Worm (Caenorhabditis elegans): ENCODE results near the gene tbc-1.
A peak's percentile ranks its signal among the peaks of the same experiment; 100 is the strongest.

The tbc-1 gene

ce11 chrX:14970221-14970801 is at the start of gene tbc-1, which contains the start of gene flwr-1:
tbc-1 (plus strand) TSS chrX:14970751.
flwr-1 (minus strand) TSS chrX:14970271.
- TF ChIP-seq sptf-1 (tag; optimal IDR thresholded peaks at IDR 0.05) (no peak), nhr-12 (tag; optimal IDR thresholded peaks at IDR 0.05) (no peak), ceh-82 (tag; optimal IDR thresholded peaks at IDR 0.05) (peak in 1 of 3 experiments; percentile 62), nhr-20 (tag; optimal IDR thresholded peaks at IDR 0.05) (peak; percentile 17), unc-30 (tag; optimal IDR thresholded peaks at IDR 0.05) (no peak), fkh-4 (tag; optimal IDR thresholded peaks at IDR 0.05; ENCODE audit: borderline replicate concordance) (no peak), dsc-1 (tag; optimal IDR thresholded peaks at IDR 0.05) (peak; percentile 37), tbx-2 (tag; optimal IDR thresholded peaks at IDR 0.05) (peak; percentile 16), efl-1 (optimal IDR thresholded peaks at IDR 0.05) (no peak), efl-1 (GFP tag; optimal IDR thresholded peaks at IDR 0.05 in 1 of 2) (peak in 1 of 2 experiments; percentile 59), skn-1 (tag; optimal IDR thresholded peaks at IDR 0.05) (peak; percentile 34), nhr-85 (tag) (no peak), egl-13 (tag; optimal IDR thresholded peaks at IDR 0.05) (no peak), lin-14 (GFP tag; optimal IDR thresholded peaks at IDR 0.05) (peak; percentile 53), nhr-47 (tag; optimal IDR thresholded peaks at IDR 0.05) (peak; percentile 38), mdl-1 (tag; optimal IDR thresholded peaks at IDR 0.05) (peak in 1 of 2 experiments; percentile 38), lin-13 (GFP tag; optimal IDR thresholded peaks at IDR 0.05) (no peak), grh-1 (GFP tag; IDR thresholded peaks at IDR 0.05) (no peak), dpl-1 (GFP tag; optimal IDR thresholded peaks at IDR 0.05) (peak in 1 of 3 experiments; percentile 32), unc-62 (GFP tag; optimal IDR thresholded peaks at IDR 0.05) (no peak), nhr-19 (GFP tag; conservative IDR thresholded peaks at IDR 0.05) (0 out of 2 replicates have a peak, but pooled peaks have one; percentile 31), vab-15 (tag; optimal IDR thresholded peaks at IDR 0.05) (no peak), fos-1 (tag; optimal IDR thresholded peaks at IDR 0.05) (peak; percentile 30), nhr-77 (tag; optimal IDR thresholded peaks at IDR 0.05) (no peak), snpc-4 (tag; optimal IDR thresholded peaks at IDR 0.05) (peak; percentile 18), mef-2 (tag; optimal IDR thresholded peaks at IDR 0.05) (peak; percentile 3), lsy-2 (tag; optimal IDR thresholded peaks at IDR 0.05) (peak in 1 of 2 experiments; percentile 9), rnt-1 (tag; optimal IDR thresholded peaks at IDR 0.05) (peak; percentile 29), xbp-1 (tag; optimal IDR thresholded peaks at IDR 0.05) (peak; percentile 41), lin-15B (tag; optimal IDR thresholded peaks at IDR 0.05) (peak; percentile 2), swsn-7 (tag; optimal IDR thresholded peaks at IDR 0.05) (peak; percentile 53), jun-1 (tag; optimal IDR thresholded peaks at IDR 0.05) (no peak), unc-130 (tag; optimal IDR thresholded peaks at IDR 0.05) (peak; percentile 66), snu-23 (GFP tag; optimal IDR thresholded peaks at IDR 0.05) (peak; percentile 49), sox-4 (tag; optimal IDR thresholded peaks at IDR 0.05) (no peak), ceh-8 (GFP tag; optimal IDR thresholded peaks at IDR 0.05) (no peak), ceh-88 (GFP tag; IDR thresholded peaks at IDR 0.05) (no peak), nhr-71 (tag; optimal IDR thresholded peaks at IDR 0.05) (peak; percentile 55), zag-1 (tag; optimal IDR thresholded peaks at IDR 0.05) (no peak), mab-9 (GFP tag; IDR thresholded peaks at IDR 0.05) (no peak), alr-1 (tag; optimal IDR thresholded peaks at IDR 0.05; ENCODE audit: borderline replicate concordance) (no peak), ceh-63 (GFP tag; optimal IDR thresholded peaks at IDR 0.05) (no peak), lin-35 (GFP tag; optimal IDR thresholded peaks at IDR 0.05) (peak; percentile 27 to 55), egl-27 (tag; optimal IDR thresholded peaks at IDR 0.05) (no peak), nhr-11 (tag; optimal IDR thresholded peaks at IDR 0.05) (no peak), nhr-237 (tag; optimal IDR thresholded peaks at IDR 0.05) (no peak), hpl-2 (GFP tag; optimal IDR thresholded peaks at IDR 0.05) (no peak), fkh-8 (tag; optimal IDR thresholded peaks at IDR 0.05) (peak; percentile 51), isw-1 (GFP tag; IDR thresholded peaks at IDR 0.05) (no peak)
